Worm (Caenorhabditis elegans) whole organism, dauer: ENCODE measurements around the gene Y43C5A.7.

ENCODE experiments used
- unc-62 ChIP-seq: sonication (generic microtip); optimal IDR thresholded peaks from 2 replicates; lab custom pipeline; 2017; ENCODE audit warnings: missing biosample characterization, missing genetic modification reagents, missing genetic modification characterization

Y43C5A.7 gene

ce11 chrIV:10276960-10277359 is at the start of gene Y43C5A.7:
TSS of gene Y43C5A.7 (plus strand) at chrIV:10277260.
- TF ChIP-seq unc-62 (GFP tag; lab: Kevin White, UChicago) = no peak

- no peak for TF ChIP-seq unc-62 (GFP tag; lab: Kevin White, UChicago)
Observed at ce11 chrIV:10227534-10227933, 49.5 kb upstream of the Y43C5A.7 start, which contains the start of gene F01G10.6. TSS of gene F01G10.6 (minus strand) at chrIV:10227634.

DNA sequence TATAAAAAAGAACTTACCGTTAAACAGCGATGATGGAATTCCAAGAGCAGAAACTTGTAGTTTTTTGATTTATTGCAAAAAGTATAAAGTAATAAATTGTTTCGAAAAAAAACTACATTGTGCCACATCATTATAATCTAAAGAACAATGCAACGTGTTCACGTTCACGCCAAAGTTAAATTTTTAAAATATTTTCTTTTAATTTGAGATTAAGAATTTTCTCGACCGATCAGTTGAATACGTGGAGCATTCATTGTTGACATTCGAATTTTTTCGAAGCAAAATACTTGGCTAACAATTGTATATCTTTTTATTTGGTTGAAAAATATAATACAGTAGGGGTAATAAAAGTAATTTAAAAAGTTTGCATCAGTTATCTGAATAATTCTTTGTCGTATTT is 46.1 kb upstream of the Y43C5A.7 start, which contains the start of gene F01G10.5:
TSS of gene F01G10.5 (minus strand) at position 101 of the 400 bp plus-strand sequence.
- TF ChIP-seq unc-62 (GFP tag; lab: Kevin White, UChicago) = no peak

DNA sequence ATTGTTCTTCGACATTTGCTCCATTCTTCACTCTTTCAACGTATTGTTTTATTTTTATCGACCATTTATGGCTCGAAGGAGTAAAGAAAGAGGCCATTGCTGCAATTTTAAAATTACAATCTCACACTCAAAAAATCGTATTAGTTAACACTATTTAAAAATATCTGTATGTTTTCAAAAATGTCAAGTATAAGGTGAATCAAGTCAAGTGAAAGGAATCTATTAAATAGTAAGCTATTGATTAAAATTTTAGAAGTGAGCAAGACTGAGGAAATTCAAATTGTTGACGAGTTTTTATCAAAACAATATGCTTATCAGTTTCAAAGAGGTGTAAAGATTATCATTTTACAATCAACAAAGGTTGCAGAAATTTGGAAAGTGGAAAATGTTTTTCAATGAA is 44.6 kb upstream of the Y43C5A.7 start, which contains the start of gene F01G10.4:
TSS of gene F01G10.4 (minus strand) at position 101 of the 400 bp plus-strand sequence.
- TF ChIP-seq unc-62 (GFP tag; lab: Kevin White, UChicago) = no peak

DNA sequence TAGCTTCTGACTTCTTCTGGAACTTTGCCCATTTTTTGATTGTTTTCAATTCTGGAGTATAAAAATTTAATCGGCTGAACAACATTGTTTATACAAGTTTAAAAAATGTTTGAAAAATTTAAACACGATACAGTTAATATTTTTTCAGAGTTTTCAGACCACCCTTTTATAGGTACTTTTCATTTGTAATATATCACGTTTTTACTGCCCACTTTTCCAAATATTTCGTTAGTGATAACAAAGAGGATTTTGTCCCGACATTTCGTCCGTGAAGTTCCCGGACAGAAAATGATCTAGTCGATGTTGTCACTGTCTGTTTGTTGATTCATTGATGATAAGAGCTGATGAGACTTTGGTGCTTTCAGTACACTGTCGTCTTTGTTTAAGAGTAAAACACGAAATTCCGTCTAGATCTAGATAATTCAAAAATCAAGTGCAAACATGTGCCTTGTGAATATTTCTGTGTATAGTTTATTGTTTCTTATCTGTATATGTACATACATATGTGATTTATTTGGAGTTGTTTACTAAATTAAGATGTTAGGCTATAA is 41.7 kb upstream of the Y43C5A.7 start, which contains the start of gene ech-9:
TSS of gene ech-9 (minus strand) at position 51 of the 551 bp plus-strand sequence.
- no peak for TF ChIP-seq unc-62 (GFP tag; lab: Kevin White, UChicago)

ce11 chrIV:10236106-10236505 is 41.0 kb upstream of the Y43C5A.7 start:
- no peak for TF ChIP-seq unc-62 (GFP tag; lab: Kevin White, UChicago)

- TF ChIP-seq unc-62 (GFP tag; lab: Kevin White, UChicago) = no peak
Observed at ce11 chrIV:10239045-10239444, 38.0 kb upstream of the Y43C5A.7 start, which contains the start of gene ech-8. TSS of gene ech-8 (minus strand) at chrIV:10239176.

DNA sequence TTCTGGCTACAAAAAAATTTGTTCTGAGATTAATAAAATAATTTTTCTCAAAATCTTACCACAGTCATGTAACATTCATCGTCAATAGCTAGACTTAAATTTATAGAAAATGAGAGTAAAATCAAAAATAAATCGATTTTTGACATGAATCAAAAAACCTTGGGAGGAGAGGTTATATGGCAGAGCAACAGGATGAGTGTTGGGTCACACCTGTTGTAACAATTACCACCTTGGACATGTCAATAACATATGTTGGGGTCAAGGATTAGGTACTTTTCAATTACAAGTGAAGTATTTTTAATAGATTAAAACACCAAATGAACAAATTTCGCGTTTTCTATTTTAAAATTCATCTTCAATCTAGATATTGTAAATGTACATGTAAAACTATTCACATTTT is 35.4 kb upstream of the Y43C5A.7 start, which contains the start of gene lipl-7:
TSS of gene lipl-7 (minus strand) at position 165 of the 400 bp plus-strand sequence.
- no peak for TF ChIP-seq unc-62 (GFP tag; lab: Kevin White, UChicago)

ce11 chrIV:10242458-10243123 is 34.5 kb upstream of the Y43C5A.7 start:
- TF ChIP-seq unc-62 (GFP tag; lab: Kevin White, UChicago) = no peak

DNA sequence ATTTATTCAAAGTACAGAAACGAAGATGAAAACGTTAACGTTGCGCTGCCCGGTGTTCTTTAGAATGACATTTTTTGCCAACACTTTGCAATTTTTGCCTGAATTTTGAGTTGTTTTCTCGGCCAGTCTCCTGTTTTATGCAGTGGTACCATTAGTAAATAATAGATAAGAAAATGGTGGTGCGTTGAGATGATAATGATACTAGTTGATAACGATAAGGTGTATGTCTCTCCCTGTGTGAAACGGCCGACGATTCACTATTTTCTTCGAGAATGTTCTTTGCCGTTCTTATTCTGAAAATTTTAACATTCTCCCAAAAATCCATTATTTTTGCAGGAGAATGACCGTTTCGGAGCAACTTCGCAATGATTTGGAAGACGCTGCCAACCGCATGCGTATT is 33.8 kb upstream of the Y43C5A.7 start, which contains the start of gene tkt-1:
TSS of gene tkt-1 (plus strand) at position 337 of the 400 bp plus-strand sequence.
- no peak for TF ChIP-seq unc-62 (GFP tag; lab: Kevin White, UChicago)

- no peak for TF ChIP-seq unc-62 (GFP tag; lab: Kevin White, UChicago)
Observed at ce11 chrIV:10245666-10246210, 31.3 kb upstream of the Y43C5A.7 start, which contains the start of gene F01G10.10. TSS of gene F01G10.10 (plus strand) at chrIV:10246160.

DNA sequence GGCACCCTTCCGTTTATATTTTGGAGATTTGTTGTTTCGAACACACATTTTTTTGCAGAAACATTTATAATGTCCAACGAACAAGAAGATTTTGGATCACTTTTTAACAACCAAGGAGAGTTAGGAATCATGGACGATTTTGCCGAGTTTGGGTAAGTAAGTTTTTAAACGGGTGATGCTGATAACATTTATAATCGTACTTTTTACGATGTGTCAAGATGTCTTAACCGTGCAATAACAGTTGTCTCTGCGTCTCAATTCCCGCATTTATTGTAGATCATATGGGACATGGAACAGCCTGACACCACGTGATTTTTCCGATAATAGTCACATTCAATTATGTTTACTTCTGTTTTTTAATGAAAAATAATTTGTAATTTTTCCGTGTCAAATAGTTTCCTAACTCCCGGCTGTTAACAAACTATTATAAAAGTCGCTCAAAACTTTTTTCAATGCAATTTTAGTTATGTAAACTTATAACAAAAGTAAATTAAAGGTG is 26.4 kb upstream of the Y43C5A.7 start, which contains the start of gene daf-14:
TSS of gene daf-14 (plus strand) at position 51 of the 499 bp plus-strand sequence.
- TF ChIP-seq unc-62 (GFP tag; lab: Kevin White, UChicago) = no peak

DNA sequence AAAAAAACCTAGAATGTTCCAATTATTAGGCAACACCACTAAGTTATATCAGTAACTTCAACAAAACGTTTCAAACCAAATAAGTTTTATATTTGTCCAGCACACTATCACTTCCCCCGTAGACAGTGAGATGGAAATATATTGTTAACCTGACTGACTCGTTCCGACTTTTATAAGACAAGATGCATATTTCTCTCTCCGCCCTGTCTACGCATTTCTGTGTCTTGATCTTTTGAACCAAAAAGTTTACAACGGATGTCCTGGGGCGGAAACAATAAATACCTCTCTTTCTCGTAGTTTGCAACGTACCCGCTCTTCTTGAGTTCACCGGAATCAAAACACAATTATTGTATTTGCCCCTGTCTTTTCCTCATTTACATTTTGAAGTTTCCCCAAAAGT is 25.8 kb upstream of the Y43C5A.7 start:
- no peak for TF ChIP-seq unc-62 (GFP tag; lab: Kevin White, UChicago)

ce11 chrIV:10251764-10252163 is 25.3 kb upstream of the Y43C5A.7 start:
- TF ChIP-seq unc-62 (GFP tag; lab: Kevin White, UChicago) = no peak

- TF ChIP-seq unc-62 (GFP tag; lab: Kevin White, UChicago) = no peak
Observed at ce11 chrIV:10252350-10252792, 24.7 kb upstream of the Y43C5A.7 start.
